Fruit fly (Drosophila melanogaster) whole organism, embryonic: Measurements from ENCODE around the gene CG18262.

ENCODE experiments used
- Ada2b ChIP-seq: fragments of 200-800 bp; sonication (Bioruptor generic); IDR thresholded peaks from 2 replicates; pipeline ENCODE4 v1.3.6; 2022; ENCODE audit warnings: missing biosample characterization, missing genetic modification characterization
- Aef1 ChIP-seq: fragments of 200-800 bp; sonication (Bioruptor generic); IDR thresholded peaks from 3 replicates; pipeline ENCODE4 v1.3.6; 2022; ENCODE audit warnings: missing biosample characterization, missing genetic modification characterization
- Atf6 ChIP-seq: fragments of 200-800 bp; sonication (Bioruptor generic); IDR thresholded peaks from 2 replicates; pipeline ENCODE4 v1.3.6; 2022; ENCODE audit warnings: missing biosample characterization, missing genetic modification characterization
- Blimp-1 ChIP-seq: fragments of 200-800 bp; sonication (Bioruptor generic); optimal IDR thresholded peaks from 3 replicates; lab custom pipeline; 2018; ENCODE audit warnings: missing biosample characterization, missing genetic modification characterization, mild to moderate bottlenecking, moderate library complexity, missing genetic modification reagents
- CG12391 ChIP-seq: fragments of 200-800 bp; sonication (Bioruptor generic); optimal IDR thresholded peaks from 3 replicates; lab custom pipeline; 2018; ENCODE audit warnings: missing biosample characterization, mild to moderate bottlenecking, missing genetic modification characterization, moderate library complexity
- CG13123 ChIP-seq: fragments of 200-800 bp; sonication (Bioruptor generic); optimal IDR thresholded peaks from 2 replicates; lab custom pipeline; 2016; ENCODE audit warnings: missing biosample characterization, missing genetic modification characterization
- CG13894 ChIP-seq: fragments of 200-800 bp; sonication (Bioruptor generic); optimal IDR thresholded peaks from 3 replicates; lab custom pipeline; 2018; ENCODE audit warnings: missing biosample characterization, mild to moderate bottlenecking, missing genetic modification characterization, moderate library complexity
- CG14050 ChIP-seq: fragments of 200-800 bp; sonication (Bioruptor generic); IDR thresholded peaks from 3 replicates; pipeline ENCODE4 v1.3.6; 2022; ENCODE audit warnings: missing biosample characterization, missing genetic modification characterization
- CG14860 ChIP-seq: fragments of 200-800 bp; sonication (Bioruptor generic); IDR thresholded peaks from 3 replicates; pipeline ENCODE4 v1.3.6; 2022; ENCODE audit warnings: missing biosample characterization, missing genetic modification characterization; ENCODE audit not compliant: partially characterized antibody
- CG17359 ChIP-seq: fragments of 200-800 bp; sonication (Bioruptor generic); optimal IDR thresholded peaks from 3 replicates; lab custom pipeline; 2018; ENCODE audit warnings: missing biosample characterization, mild to moderate bottlenecking, missing genetic modification characterization, moderate library complexity
- CG2678 ChIP-seq: fragments of 200-800 bp; sonication (Bioruptor generic); optimal IDR thresholded peaks from 3 replicates; lab custom pipeline; 2019; ENCODE audit warnings: missing biosample characterization, mild to moderate bottlenecking, missing genetic modification characterization, moderate library complexity
- CG2889 ChIP-seq: fragments of 200-800 bp; sonication (Bioruptor generic); IDR thresholded peaks from 3 replicates; pipeline ENCODE4 v1.3.6; 2022; ENCODE audit warnings: missing biosample characterization, missing genetic modification characterization
- CG32772 ChIP-seq: fragments of 200-800 bp; sonication (Bioruptor generic); IDR thresholded peaks from 2 replicates; pipeline ENCODE4 v1.3.6; 2022; ENCODE audit warnings: missing biosample characterization, missing genetic modification characterization
- CG4282 ChIP-seq: fragments of 200-800 bp; sonication (Bioruptor generic); optimal IDR thresholded peaks from 2 replicates; lab custom pipeline; 2016; ENCODE audit warnings: missing biosample characterization, missing genetic modification characterization
- CG6791 ChIP-seq: fragments of 200-800 bp; sonication (Bioruptor generic); IDR thresholded peaks from 3 replicates; pipeline ENCODE4 v1.3.6; 2022; ENCODE audit warnings: missing biosample characterization, missing genetic modification characterization; ENCODE audit not compliant: partially characterized antibody
- CG7556 ChIP-seq: fragments of 200-800 bp; sonication (Bioruptor generic); optimal IDR thresholded peaks from 2 replicates; lab custom pipeline; 2017; ENCODE audit warnings: missing biosample characterization, mild to moderate bottlenecking, missing genetic modification characterization
- CG8388 ChIP-seq: fragments of 200-800 bp; sonication (Bioruptor generic); optimal IDR thresholded peaks from 2 replicates; lab custom pipeline; 2019; ENCODE audit warnings: missing biosample characterization, mild to moderate bottlenecking, missing genetic modification characterization, moderate library complexity
- CG8944 ChIP-seq: fragments of 200-800 bp; sonication (Bioruptor generic); optimal IDR thresholded peaks from 3 replicates; lab custom pipeline; 2016; ENCODE audit warnings: missing biosample characterization, missing genetic modification characterization
- CHES-1-like ChIP-seq: fragments of 200-800 bp; sonication (Bioruptor generic); optimal IDR thresholded peaks from 2 replicates; lab custom pipeline; 2016; ENCODE audit warnings: missing biosample characterization, missing genetic modification characterization
- CrebB ChIP-seq: fragments of 200-800 bp; sonication (Bioruptor generic); optimal IDR thresholded peaks from 3 replicates; lab custom pipeline; 2018; ENCODE audit warnings: missing biosample characterization, mild to moderate bottlenecking, missing genetic modification characterization
- D19B ChIP-seq: fragments of 200-800 bp; sonication (Bioruptor generic); optimal IDR thresholded peaks from 2 replicates; lab custom pipeline; 2017; ENCODE audit warnings: missing biosample characterization, mild to moderate bottlenecking, missing genetic modification characterization
- Dip3 ChIP-seq: fragments of 200-800 bp; sonication (Bioruptor generic); optimal IDR thresholded peaks from 3 replicates; lab custom pipeline; 2016; ENCODE audit warnings: missing biosample characterization, missing genetic modification characterization
- Dref ChIP-seq: fragments of 200-800 bp; sonication (Bioruptor generic); IDR thresholded peaks from 2 replicates; pipeline ENCODE4 v1.3.6; 2022; ENCODE audit warnings: missing biosample characterization, missing genetic modification characterization
- Ets65A ChIP-seq: fragments of 200-800 bp; sonication (Bioruptor generic); peaks from one replicate; lab custom pipeline; 2016; ENCODE audit warnings: missing biosample characterization, missing genetic modification characterization
- HLH4C ChIP-seq: fragments of 200-800 bp; sonication (Bioruptor generic); IDR thresholded peaks from 3 replicates; pipeline ENCODE4 v1.3.6; 2022; ENCODE audit warnings: missing biosample characterization, missing genetic modification characterization; ENCODE audit not compliant: partially characterized antibody
- HmgD ChIP-seq: fragments of 200-800 bp; sonication (Bioruptor generic); optimal IDR thresholded peaks from 3 replicates; lab custom pipeline; 2016; ENCODE audit warnings: missing biosample characterization, missing genetic modification characterization
- Hmx ChIP-seq: fragments of 200-800 bp; sonication (Bioruptor generic); optimal IDR thresholded peaks from 2 replicates; lab custom pipeline; 2016; ENCODE audit warnings: missing biosample characterization, missing genetic modification characterization
- Hr51 ChIP-seq, 2 experiments: fragments of 200-800 bp; sonication (Bioruptor generic); optimal IDR thresholded peaks; 2 replicates in 1 of 2; 3 replicates in 1 of 2; lab custom pipeline; 2016 to 2018; ENCODE audit warnings: missing biosample characterization in 2 of 2, missing genetic modification characterization in 2 of 2, mild to moderate bottlenecking in 1 of 2, moderate library complexity in 1 of 2
- Hsf ChIP-seq: fragments of 200-800 bp; sonication (Bioruptor generic); optimal IDR thresholded peaks from 3 replicates; lab custom pipeline; 2016; ENCODE audit warnings: missing biosample characterization, missing genetic modification characterization
- Max ChIP-seq: fragments of 200-800 bp; sonication (Bioruptor generic); optimal IDR thresholded peaks from 2 replicates; lab custom pipeline; 2016; ENCODE audit warnings: missing biosample characterization, mild to moderate bottlenecking, missing genetic modification characterization
- Sin3A ChIP-seq: fragments of >200 bp; optimal IDR thresholded peaks from 2 replicates; lab custom pipeline; 2018
- Stat92E ChIP-seq, 3 experiments: fragments of >200 bp in 2 of 3; fragments of 200-800 bp in 1 of 3; sonication (Bioruptor generic) in 1 of 3; optimal IDR thresholded peaks; 2 replicates each; lab custom pipeline; 2017 to 2019; ENCODE audit warnings: missing biosample characterization in 3 of 3, missing genetic modification characterization in 3 of 3, mild to moderate bottlenecking in 1 of 3, moderate library complexity in 1 of 3
- Trl ChIP-seq, 3 experiments: fragments of >200 bp in 2 of 3; fragments of 200-800 bp in 1 of 3; sonication (Bioruptor generic) in 1 of 3; optimal IDR thresholded peaks; 2 replicates in 1 of 3; 3 replicates in 2 of 3; lab custom pipeline; 2016 to 2017; ENCODE audit warnings: missing biosample characterization in 1 of 3, missing genetic modification characterization in 1 of 3
- chif ChIP-seq, 2 experiments: fragments of 200-800 bp; sonication (Bioruptor generic); optimal IDR thresholded peaks; 3 replicates each; lab custom pipeline; 2016; ENCODE audit warnings: missing biosample characterization in 2 of 2, missing genetic modification characterization in 2 of 2
- fd96Cb ChIP-seq: fragments of 200-800 bp; sonication (Bioruptor generic); optimal IDR thresholded peaks from 2 replicates; lab custom pipeline; 2018; ENCODE audit warnings: missing biosample characterization, mild to moderate bottlenecking, missing genetic modification characterization, moderate library complexity
- ind ChIP-seq: fragments of 200-800 bp; sonication (Bioruptor generic); optimal IDR thresholded peaks from 3 replicates; lab custom pipeline; 2016; ENCODE audit warnings: missing biosample characterization, missing genetic modification characterization
- insv ChIP-seq, 2 experiments: fragments of 200-800 bp; sonication (Bioruptor generic); optimal IDR thresholded peaks; 3 replicates each; lab custom pipeline; 2016 to 2018; ENCODE audit warnings: missing biosample characterization in 2 of 2, missing genetic modification characterization in 2 of 2
- klu ChIP-seq: fragments of 200-800 bp; sonication (Bioruptor generic); IDR thresholded peaks from 2 replicates; pipeline ENCODE4 v1.3.6; 2022; ENCODE audit warnings: missing biosample characterization, missing genetic modification characterization
- nmo ChIP-seq: fragments of 200-800 bp; sonication (Bioruptor generic); optimal IDR thresholded peaks from 2 replicates; lab custom pipeline; 2018; ENCODE audit warnings: missing biosample characterization, mild to moderate bottlenecking, missing genetic modification characterization, moderate library complexity
- rib ChIP-seq: fragments of 200-800 bp; sonication (Bioruptor generic); IDR thresholded peaks from 2 replicates; pipeline ENCODE4 v1.3.6; 2022; ENCODE audit warnings: missing biosample characterization, missing genetic modification characterization
- schlank ChIP-seq: fragments of 200-800 bp; sonication (Bioruptor generic); optimal IDR thresholded peaks from 2 replicates; lab custom pipeline; 2018; ENCODE audit warnings: missing biosample characterization, mild to moderate bottlenecking, missing genetic modification characterization
- sd ChIP-seq: fragments of 200-800 bp; sonication (Bioruptor generic); optimal IDR thresholded peaks from 3 replicates; lab custom pipeline; 2018; ENCODE audit warnings: missing biosample characterization, mild to moderate bottlenecking, missing genetic modification characterization, moderate library complexity
- sisA ChIP-seq: fragments of 200-800 bp; sonication (Bioruptor generic); IDR thresholded peaks from 2 replicates; pipeline ENCODE4 v1.3.6; 2022; ENCODE audit warnings: missing biosample characterization, missing genetic modification characterization
- sob ChIP-seq: fragments of 200-800 bp; sonication (Bioruptor generic); IDR thresholded peaks from 2 replicates; pipeline ENCODE4 v1.3.6; 2022; ENCODE audit warnings: missing biosample characterization, missing genetic modification characterization
- ssp ChIP-seq: fragments of 200-800 bp; sonication (Bioruptor generic); IDR thresholded peaks from 2 replicates; pipeline ENCODE4 v1.3.6; 2022; ENCODE audit warnings: missing biosample characterization, missing genetic modification characterization
- tap ChIP-seq: fragments of 200-800 bp; optimal IDR thresholded peaks from 3 replicates; lab custom pipeline; 2019; ENCODE audit warnings: missing biosample characterization, mild to moderate bottlenecking, missing genetic modification characterization, moderate library complexity
- tgo ChIP-seq: fragments of 200-800 bp; sonication (Bioruptor generic); IDR thresholded peaks from 3 replicates; pipeline ENCODE4 v1.3.6; 2022; ENCODE audit warnings: missing biosample characterization, missing genetic modification characterization
- toy ChIP-seq: fragments of 200-800 bp; sonication (Bioruptor generic); IDR thresholded peaks from 2 replicates; pipeline ENCODE4 v1.3.6; 2022; ENCODE audit warnings: missing biosample characterization, missing genetic modification characterization

Gene CG18262

DNA sequence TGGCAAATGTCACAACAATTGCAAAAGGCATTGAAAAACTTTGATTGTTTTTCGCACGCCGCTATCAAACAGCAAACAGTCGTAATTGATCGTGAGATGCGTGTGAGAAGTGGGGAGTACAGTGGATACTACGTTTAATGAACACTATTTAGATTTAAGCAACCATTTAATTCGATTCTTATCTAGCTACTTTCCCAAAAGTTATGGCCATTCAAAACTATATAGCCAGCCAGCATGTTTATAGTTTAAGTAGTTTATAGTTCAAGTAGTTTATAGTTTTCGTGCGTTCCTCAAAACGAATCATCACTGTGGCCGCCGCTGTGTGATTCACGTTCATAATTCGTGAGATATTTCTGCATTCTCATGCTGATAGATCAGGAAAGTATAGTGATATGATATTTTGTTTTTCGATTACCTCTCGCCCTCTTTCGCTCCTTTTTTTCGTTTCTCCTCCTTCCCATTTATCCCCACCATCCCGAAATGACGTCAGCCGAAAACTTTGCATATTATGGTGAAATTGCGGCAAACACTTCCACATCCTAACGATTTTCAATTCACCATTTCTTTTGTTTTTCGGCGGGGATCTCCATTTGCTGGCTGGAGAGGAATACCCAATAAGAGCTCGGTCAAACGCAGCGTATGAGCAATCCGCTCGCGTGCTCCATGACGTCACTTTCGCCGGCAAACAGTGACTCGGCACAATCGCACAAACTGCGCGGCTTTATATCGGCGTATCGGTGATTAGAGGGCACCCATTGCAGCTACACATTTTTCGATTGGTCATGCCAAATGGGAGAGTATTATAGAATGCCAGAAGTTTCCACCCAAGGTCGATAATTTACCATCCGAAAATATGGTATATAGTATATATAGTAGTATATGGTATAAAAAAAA is 39.1 kb upstream of the CG18262 start (continued):
- TF ChIP-seq Hr51 (GFP tag; optimal IDR thresholded peaks at IDR 0.05; lab: Kevin White, UChicago): peak in 1 of 2 experiments; percentile 66
- TF ChIP-seq tap (tag; lab: Kevin White, UChicago): peak; percentile 30
- TF ChIP-seq ind: peak; percentile 56
- TF ChIP-seq CG13894 (tag; lab: Kevin White, UChicago): peak; percentile 56
- TF ChIP-seq Hmx (GFP tag; lab: Kevin White, UChicago): peak; percentile 37
- TF ChIP-seq CG6791: no peak
- TF ChIP-seq CG14860: no peak
- TF ChIP-seq CG13123 (GFP tag; lab: Kevin White, UChicago): no peak
- peak; percentile 41; the same call in 1 of the 2 replicates for TF ChIP-seq sisA (GFP tag; lab: Robert Waterston, UW)
- TF ChIP-seq CG8388 (GFP tag; lab: Kevin White, UChicago): peak; percentile 1
- TF ChIP-seq CrebB: peak; percentile 51
- no peak for TF ChIP-seq insv (GFP tag; optimal IDR thresholded peaks at IDR 0.05; lab: Kevin White, UChicago)
- peak; percentile 17 for TF ChIP-seq Blimp-1 (GFP tag; lab: Kevin White, UChicago)
- TF ChIP-seq D19B (GFP tag; lab: Kevin White, UChicago): peak; percentile 20
- TF ChIP-seq Ets65A: peak; percentile 84
- TF ChIP-seq Aef1: peak; percentile 43; the same call in 1 of the 3 replicates
- peak; percentile 33 for TF ChIP-seq CG7556
- peak; percentile 74 for TF ChIP-seq Dip3 (GFP tag; lab: Kevin White, UChicago)
- peak; percentile 89 for TF ChIP-seq schlank (tag; lab: Kevin White, UChicago)
- peak; percentile 76 for TF ChIP-seq sob (GFP tag; lab: Robert Waterston, UW)
- no peak for TF ChIP-seq CG4282 (GFP tag; lab: Kevin White, UChicago)
- TF ChIP-seq tgo (GFP tag; lab: Robert Waterston, UW): peak; percentile 60
- no peak for TF ChIP-seq Stat92E (GFP tag; optimal IDR thresholded peaks at IDR 0.05; lab: Kevin White, UChicago)
- peak; percentile 7 for TF ChIP-seq fd96Cb
- TF ChIP-seq CG17359 (tag; lab: Kevin White, UChicago): peak; percentile 59
- TF ChIP-seq toy (GFP tag; lab: Robert Waterston, UW): peak; percentile 45; the same call in 1 of the 2 replicates
- peak; percentile 74 for TF ChIP-seq CG2678
- peak; percentile 57; the same call in 1 of the 2 replicates for TF ChIP-seq klu (GFP tag; lab: Robert Waterston, UW)
- TF ChIP-seq Atf6 (GFP tag; lab: Robert Waterston, UW): peak; percentile 75
- peak; percentile 40; the same call in 1 of the 3 replicates for TF ChIP-seq CG14050 (GFP tag; lab: Robert Waterston, UW)
- TF ChIP-seq chif (GFP tag; optimal IDR thresholded peaks at IDR 0.05; lab: Kevin White, UChicago): peak in 1 of 2 experiments; percentile 5
- peak; percentile 73 for TF ChIP-seq Ada2b
- peak; percentile 51 for TF ChIP-seq Hsf (GFP tag; lab: Kevin White, UChicago)
- no peak for TF ChIP-seq Max (GFP tag; lab: Kevin White, UChicago)
- TF ChIP-seq Trl (optimal IDR thresholded peaks at IDR 0.05; lab: Kevin White, UChicago): no peak
- TF ChIP-seq Trl (GFP tag; optimal IDR thresholded peaks at IDR 0.05; lab: Kevin White, UChicago): peak; percentile 11
- no peak for TF ChIP-seq Dref (GFP tag; lab: Robert Waterston, UW)
- TF ChIP-seq CG12391 (tag; lab: Kevin White, UChicago): peak; percentile 44
- TF ChIP-seq Sin3A (lab: Kevin White, UChicago): no peak
- TF ChIP-seq CG32772: 0 out of 2 replicates have a peak, but pooled peaks have one; percentile 43
- TF ChIP-seq HLH4C (GFP tag; lab: Robert Waterston, UW): no peak
- peak; percentile 16 for TF ChIP-seq nmo (GFP tag; lab: Kevin White, UChicago)
- TF ChIP-seq HmgD (GFP tag; lab: Kevin White, UChicago): no peak
- TF ChIP-seq rib (GFP tag; lab: Robert Waterston, UW): 0 out of 2 replicates have a peak, but pooled peaks have one; percentile 52
- 0 out of 3 replicates have a peak, but pooled peaks have one; percentile 35 for TF ChIP-seq CG2889 (GFP tag; lab: Robert Waterston, UW)
- TF ChIP-seq ssp (GFP tag; lab: Robert Waterston, UW): no peak
- TF ChIP-seq sd (tag; lab: Kevin White, UChicago): peak; percentile 21
- TF ChIP-seq CG8944 (GFP tag; lab: Kevin White, UChicago): peak; percentile 36
- peak; percentile 70 for TF ChIP-seq CHES-1-like (GFP tag; lab: Kevin White, UChicago)
